Worm (Caenorhabditis elegans) whole organism, late embryonic: ENCODE measurements around the gene Y41E3.19.
A peak's percentile ranks its signal among the peaks of the same experiment; 100 is the strongest.

Source experiments
- C08G9.2 ChIP-seq: sonication (generic microtip); optimal IDR thresholded peaks from 2 replicates; lab custom pipeline; 2016; ENCODE audit warnings: mild to moderate bottlenecking, missing genetic modification characterization, moderate library complexity, missing compliant biosample characterization
- C38D4.7 ChIP-seq: fragments of 200-800 bp; sonication (Bioruptor generic); optimal IDR thresholded peaks from 2 replicates; lab custom pipeline; 2018; ENCODE audit warnings: mild to moderate bottlenecking, missing genetic modification characterization, moderate library complexity, missing compliant biosample characterization
- ama-1 ChIP-seq: fragments of 150-350 bp; optimal IDR thresholded peaks from 2 replicates; lab custom pipeline; 2014
- ceh-19 ChIP-seq: fragments of 200-800 bp; sonication (Bioruptor generic); optimal IDR thresholded peaks from 2 replicates; lab custom pipeline; 2018; ENCODE audit warnings: mild to moderate bottlenecking, missing genetic modification characterization, missing compliant biosample characterization
- ceh-2 ChIP-seq: sonication (generic microtip); optimal IDR thresholded peaks from 2 replicates; lab custom pipeline; 2016; ENCODE audit warnings: missing genotype, missing genetic modification characterization, missing compliant biosample characterization
- ceh-48 ChIP-seq: sonication (generic microtip); optimal IDR thresholded peaks from 2 replicates; lab custom pipeline; 2016; ENCODE audit warnings: missing genetic modification characterization, inconsistent platforms, missing compliant biosample characterization
- che-1 ChIP-seq: sonication (generic microtip); optimal IDR thresholded peaks from 2 replicates; lab custom pipeline; 2016; ENCODE audit warnings: mild to moderate bottlenecking, missing genetic modification characterization, missing compliant biosample characterization
- dmd-4 ChIP-seq: sonication (generic microtip); optimal IDR thresholded peaks from 2 replicates; lab custom pipeline; 2016; ENCODE audit warnings: borderline replicate concordance, missing genetic modification characterization, missing compliant biosample characterization
- dve-1 ChIP-seq: sonication (generic microtip); optimal IDR thresholded peaks from 2 replicates; lab custom pipeline; 2017; ENCODE audit warnings: antibody characterized with exemption, mild to moderate bottlenecking, missing genetic modification characterization, missing compliant biosample characterization
- elt-4 ChIP-seq: sonication (generic microtip); optimal IDR thresholded peaks from 2 replicates; lab custom pipeline; 2016; ENCODE audit warnings: missing genetic modification characterization, missing compliant biosample characterization
- ets-4 ChIP-seq: sonication (generic microtip); optimal IDR thresholded peaks from 2 replicates; lab custom pipeline; 2016; ENCODE audit warnings: missing genetic modification characterization, missing compliant biosample characterization
- fax-1 ChIP-seq: sonication (generic microtip); optimal IDR thresholded peaks from 2 replicates; lab custom pipeline; 2016; ENCODE audit warnings: missing genotype, missing genetic modification characterization, missing compliant biosample characterization
- hlh-15 ChIP-seq: sonication (generic microtip); optimal IDR thresholded peaks from 2 replicates; lab custom pipeline; 2016; ENCODE audit warnings: missing genetic modification characterization, missing compliant biosample characterization
- hlh-8 ChIP-seq: sonication (generic microtip); optimal IDR thresholded peaks from 2 replicates; lab custom pipeline; 2016; ENCODE audit warnings: missing genotype, missing genetic modification characterization, missing compliant biosample characterization
- lin-11 ChIP-seq: fragments of 200-800 bp; sonication (Bioruptor generic); optimal IDR thresholded peaks from 2 replicates; lab custom pipeline; 2018; ENCODE audit warnings: mild to moderate bottlenecking, missing genetic modification characterization, missing compliant biosample characterization
- nfya-1 ChIP-seq: sonication (generic microtip); optimal IDR thresholded peaks from 2 replicates; lab custom pipeline; 2017; ENCODE audit warnings: missing genetic modification characterization, mild to moderate bottlenecking, missing compliant biosample characterization, antibody characterized with exemption, moderate library complexity
- nhr-11 ChIP-seq: fragments of 150-350 bp; optimal IDR thresholded peaks from 2 replicates; lab custom pipeline; 2014; ENCODE audit warnings: missing biosample characterization, missing genetic modification characterization
- npax-4 ChIP-seq: sonication (generic microtip); optimal IDR thresholded peaks from 2 replicates; lab custom pipeline; 2016; ENCODE audit warnings: missing genetic modification characterization, missing compliant biosample characterization
- pat-9 ChIP-seq: fragments of 200-800 bp; sonication (Bioruptor generic); optimal IDR thresholded peaks from 2 replicates; lab custom pipeline; 2018; ENCODE audit warnings: mild to moderate bottlenecking, missing genetic modification characterization, moderate library complexity, missing compliant biosample characterization
- pax-1 ChIP-seq: fragments of 150-350 bp; optimal IDR thresholded peaks from 2 replicates; lab custom pipeline; 2014; ENCODE audit warnings: missing biosample characterization, missing genetic modification characterization
- pha-4 ChIP-seq: fragments of 150-350 bp; optimal IDR thresholded peaks from 2 replicates; lab custom pipeline; 2018; ENCODE audit warnings: missing biosample characterization, missing genetic modification reagents, missing genetic modification characterization
- pqm-1 ChIP-seq: sonication (generic microtip); optimal IDR thresholded peaks from 2 replicates; lab custom pipeline; 2016; ENCODE audit warnings: missing genetic modification characterization, missing compliant biosample characterization
- pros-1 ChIP-seq: fragments of 150-350 bp; optimal IDR thresholded peaks from 2 replicates; lab custom pipeline; 2014; ENCODE audit warnings: missing biosample characterization, missing genetic modification reagents, missing genetic modification characterization
- sox-2 ChIP-seq: fragments of 200-800 bp; sonication (Bioruptor generic); IDR thresholded peaks from 2 replicates; pipeline ENCODE4 v1.3.6; 2022; ENCODE audit warnings: missing genetic modification reagents, missing genetic modification characterization, missing compliant biosample characterization
- syd-9 ChIP-seq: sonication (generic microtip); optimal IDR thresholded peaks from 2 replicates; lab custom pipeline; 2016; ENCODE audit warnings: mild to moderate bottlenecking, missing genetic modification characterization, moderate library complexity, missing compliant biosample characterization
- ttx-3 ChIP-seq: sonication (generic microtip); optimal IDR thresholded peaks from 2 replicates; lab custom pipeline; 2016; ENCODE audit warnings: missing genetic modification reagents, missing genetic modification characterization, missing compliant biosample characterization
- unc-42 ChIP-seq: sonication (generic microtip); optimal IDR thresholded peaks from 2 replicates; lab custom pipeline; 2016; ENCODE audit warnings: missing genotype, missing genetic modification characterization, missing compliant biosample characterization
- unc-55 ChIP-seq: sonication (generic microtip); optimal IDR thresholded peaks from 2 replicates; lab custom pipeline; 2017; ENCODE audit warnings: missing biosample characterization, missing genetic modification reagents, missing genetic modification characterization
- unc-86 ChIP-seq: sonication (generic microtip); optimal IDR thresholded peaks from 2 replicates; lab custom pipeline; 2016; ENCODE audit warnings: missing genetic modification characterization, missing compliant biosample characterization
- zip-5 ChIP-seq: sonication (generic microtip); optimal IDR thresholded peaks from 2 replicates; lab custom pipeline; 2016; ENCODE audit warnings: missing genetic modification characterization, missing compliant biosample characterization
- ztf-16 ChIP-seq: sonication (generic microtip); optimal IDR thresholded peaks from 2 replicates; lab custom pipeline; 2017; ENCODE audit warnings: missing genetic modification characterization, missing compliant biosample characterization

Gene Y41E3.19

DNA sequence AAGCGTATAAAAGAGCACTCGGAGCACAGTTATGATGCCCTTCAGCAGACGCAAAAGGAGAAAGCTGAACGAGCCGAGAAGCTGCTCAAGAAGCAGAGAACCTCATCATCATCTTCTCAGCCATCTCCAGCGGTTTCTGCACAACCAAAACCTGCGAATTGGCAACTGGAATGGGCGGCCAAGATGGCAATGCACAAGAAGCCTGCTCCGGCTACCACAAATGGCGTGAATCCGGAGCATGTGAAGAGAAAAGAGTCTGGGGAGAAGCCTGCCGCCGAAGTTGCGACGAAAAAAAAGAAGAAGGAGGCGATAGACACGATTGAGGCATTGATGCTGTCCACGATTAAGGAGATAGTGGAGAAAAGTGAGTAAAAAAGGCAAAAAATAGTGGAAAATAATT lies 14.8 kb upstream of the Y41E3.19 start:
- TF ChIP-seq pax-1 (no peak), pros-1 (tag; lab: Kevin White, UChicago) (no peak), hlh-8 (tag; lab: Kevin White, UChicago) (no peak), dmd-4 (tag; lab: Kevin White, UChicago) (no peak), ama-1 (no peak), pha-4 (tag; lab: Kevin White, UChicago) (no peak), fax-1 (no peak), lin-11 (no peak), che-1 (tag; lab: Kevin White, UChicago) (no peak), ets-4 (tag; lab: Kevin White, UChicago) (no peak), unc-55 (GFP tag; lab: Kevin White, UChicago) (no peak)

DNA sequence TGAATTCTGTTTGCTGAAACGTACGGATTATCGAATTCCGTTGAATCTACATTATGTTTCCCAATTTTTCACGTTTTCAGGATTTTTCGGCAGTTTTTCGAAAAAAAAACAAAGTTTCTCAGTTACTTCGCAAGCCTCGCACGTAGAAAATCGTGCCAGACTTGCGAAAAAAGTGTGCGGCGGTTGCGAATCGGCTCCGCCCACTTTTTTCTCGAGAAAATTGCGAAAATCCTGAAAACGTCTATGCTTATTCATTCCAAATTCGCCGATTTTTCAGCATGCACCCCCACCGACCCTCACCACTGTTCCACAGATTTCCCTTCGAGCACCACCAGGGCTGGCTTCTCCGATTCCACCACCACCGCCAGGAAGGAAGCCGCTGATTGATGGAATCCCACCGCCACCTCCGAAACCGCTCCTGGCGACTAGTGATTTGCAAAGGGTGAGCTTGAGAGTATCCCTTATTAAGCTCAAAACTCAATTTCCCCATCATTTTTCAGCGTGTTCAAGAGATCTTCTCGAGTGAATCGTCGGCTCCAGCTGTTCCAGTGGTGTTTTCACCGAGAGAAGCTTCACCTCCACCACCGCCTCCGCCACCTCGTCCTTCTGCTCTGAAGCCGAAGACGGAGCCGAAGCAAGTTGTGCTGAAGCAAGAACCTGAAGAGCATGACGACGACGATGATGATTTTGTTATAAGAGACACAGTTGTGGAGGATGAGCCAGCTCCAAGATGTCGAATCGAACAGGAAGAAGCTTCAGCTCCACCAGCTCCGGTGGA lies 13.6 kb upstream of the Y41E3.19 start:
- TF ChIP-seq ttx-3: no peak
- no peak for TF ChIP-seq ceh-48 (tag; lab: Kevin White, UChicago)
- TF ChIP-seq syd-9: no peak
- TF ChIP-seq ceh-19 (GFP tag; lab: Kevin White, UChicago): no peak
- TF ChIP-seq zip-5 (tag; lab: Kevin White, UChicago): no peak

DNA sequence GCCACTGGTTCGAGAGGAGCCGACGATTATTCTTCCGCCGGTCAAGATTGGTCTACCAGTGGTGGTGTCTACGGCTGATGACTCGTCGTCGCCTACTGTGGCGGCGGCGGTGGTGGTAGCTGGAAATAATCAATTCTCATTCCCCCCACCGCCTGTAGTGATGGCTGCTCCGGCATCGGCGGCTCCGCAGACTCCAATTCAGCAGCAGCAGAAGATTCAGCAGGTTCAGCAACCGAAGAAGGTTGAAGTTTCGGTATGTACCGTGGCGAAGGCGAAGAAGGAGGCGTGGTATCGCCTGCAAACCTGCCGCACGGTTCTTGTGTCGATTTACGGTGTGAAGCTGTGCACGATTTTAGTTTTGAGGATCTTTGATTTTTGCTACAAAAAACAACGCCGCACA lies 9.8 kb upstream of the Y41E3.19 start:
- TF ChIP-seq pat-9 (tag; lab: Kevin White, UChicago) (no peak), dmd-4 (tag; lab: Kevin White, UChicago) (no peak), unc-86 (no peak), nhr-11 (tag; lab: Kevin White, UChicago) (no peak), pqm-1 (tag; lab: Kevin White, UChicago) (no peak), npax-4 (tag; lab: Kevin White, UChicago) (no peak), pax-1 (no peak), dve-1 (no peak), syd-9 (no peak), C38D4.7 (GFP tag; lab: Kevin White, UChicago) (no peak), ceh-2 (tag; lab: Kevin White, UChicago) (no peak), ztf-16 (tag; lab: Kevin White, UChicago) (no peak), C08G9.2 (tag; lab: Kevin White, UChicago) (no peak)

DNA sequence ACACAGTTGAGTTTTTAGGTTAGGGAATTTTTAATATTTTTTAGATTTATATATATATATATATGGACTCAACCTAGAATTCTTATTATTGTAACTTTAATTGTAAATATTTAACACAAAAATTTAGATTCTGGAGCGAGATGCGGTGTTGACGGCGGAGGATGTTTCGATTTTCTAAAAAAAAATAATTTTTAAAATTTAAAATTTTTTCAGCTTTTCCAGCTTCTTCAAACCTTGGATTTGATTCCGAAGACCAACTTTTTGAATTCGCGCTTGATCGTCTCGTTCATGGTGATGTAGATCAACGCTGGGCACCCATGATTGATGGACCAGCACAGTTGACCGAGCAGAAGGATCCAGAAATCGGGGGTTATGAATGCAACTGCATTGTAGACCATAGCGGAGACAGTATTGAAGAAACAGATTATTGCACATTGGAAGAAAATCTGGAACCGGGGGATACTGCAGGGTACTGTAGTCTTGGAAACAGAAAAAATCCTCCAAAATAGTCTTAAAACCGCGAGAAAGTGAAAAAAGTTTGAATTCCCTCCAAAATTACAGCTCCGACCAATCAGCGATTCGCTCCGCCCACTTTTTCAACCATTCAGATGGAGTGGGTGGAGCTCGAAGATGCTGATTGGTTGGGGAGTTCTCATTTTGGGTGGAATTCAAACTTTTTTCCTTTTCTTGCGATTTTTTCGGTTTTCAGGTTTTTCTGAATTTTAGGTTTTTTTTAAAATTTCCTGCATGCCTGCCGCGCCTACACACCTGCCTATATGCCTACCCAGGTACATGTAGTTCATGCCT lies 6.4 kb upstream of the Y41E3.19 start:
- TF ChIP-seq sox-2 (GFP tag; lab: Robert Waterston, UW) (no peak), nfya-1 (tag; lab: Kevin White, UChicago) (peak; percentile 98)
- TF ChIP-seq, all 69 proteins: peak for 1

DNA sequence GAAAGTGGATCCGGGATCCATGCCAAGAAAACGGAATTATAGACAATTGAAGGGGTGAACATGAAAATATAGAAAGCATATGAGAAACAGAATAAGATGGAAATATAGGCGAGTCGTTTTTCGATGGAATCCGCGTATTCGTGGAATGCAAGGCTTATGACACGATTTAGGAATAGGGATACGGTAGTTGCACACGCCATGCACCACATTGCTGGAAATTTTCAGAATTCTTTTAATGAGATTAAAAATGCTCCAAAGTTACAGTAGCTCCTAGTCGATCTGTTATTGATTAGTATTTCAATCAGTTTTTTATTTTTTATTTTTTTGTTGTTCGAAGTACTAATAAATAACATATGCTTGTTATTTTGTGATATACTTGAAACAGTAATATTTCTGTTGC lies 4.9 kb upstream of the Y41E3.19 start:
- TF ChIP-seq elt-4 (no peak), hlh-15 (tag; lab: Kevin White, UChicago) (no peak), zip-5 (tag; lab: Kevin White, UChicago) (no peak), sox-2 (GFP tag; lab: Robert Waterston, UW) (no peak), unc-42 (tag; lab: Kevin White, UChicago) (no peak), pat-9 (tag; lab: Kevin White, UChicago) (no peak), dve-1 (no peak)
